Worm (Caenorhabditis elegans) whole organism, young adult: ENCODE data around the gene fipr-9.

Experiments
- C06A6.2 ChIP-seq: fragments of 200-800 bp; sonication (Bioruptor generic); conservative IDR thresholded peaks from 2 replicates; pipeline ENCODE4 v1.3.6; 2022; ENCODE audit warnings: missing genetic modification characterization, missing compliant biosample characterization
- F49E8.2 ChIP-seq: sonication (generic microtip); optimal IDR thresholded peaks from 3 replicates; lab custom pipeline; 2017; ENCODE audit warnings: missing genetic modification characterization, mild to moderate bottlenecking, missing compliant biosample characterization, antibody characterized with exemption, moderate library complexity; ENCODE audit not compliant: insufficient read depth
- ama-1 ChIP-seq, 3 experiments: fragments of 150-350 bp in 1 of 3; sonication (generic microtip) in 2 of 3; optimal IDR thresholded peaks; 2 replicates each; lab custom pipeline; 2014 to 2018; ENCODE audit warnings: missing biosample characterization in 2 of 3, missing genetic modification characterization in 2 of 3, missing genetic modification reagents in 2 of 3
- dpl-1 ChIP-seq: fragments of 150-350 bp; optimal IDR thresholded peaks from 2 replicates; lab custom pipeline; 2014; ENCODE audit warnings: missing biosample characterization, missing genetic modification reagents, missing genetic modification characterization
- pbrm-1 ChIP-seq: fragments of 200-800 bp; sonication (Bioruptor generic); IDR thresholded peaks from 2 replicates; pipeline ENCODE4 v1.3.6; 2022; ENCODE audit warnings: missing genetic modification reagents, missing genetic modification characterization, missing compliant biosample characterization
- tbx-9 ChIP-seq: sonication (generic microtip); optimal IDR thresholded peaks from 2 replicates; lab custom pipeline; 2016; ENCODE audit warnings: borderline replicate concordance, missing genetic modification characterization, inconsistent platforms, missing compliant biosample characterization
- zim-3 ChIP-seq: sonication (generic microtip); optimal IDR thresholded peaks from 2 replicates; lab custom pipeline; 2017; ENCODE audit warnings: mild to moderate bottlenecking, missing genetic modification characterization, moderate library complexity, missing compliant biosample characterization

DNA sequence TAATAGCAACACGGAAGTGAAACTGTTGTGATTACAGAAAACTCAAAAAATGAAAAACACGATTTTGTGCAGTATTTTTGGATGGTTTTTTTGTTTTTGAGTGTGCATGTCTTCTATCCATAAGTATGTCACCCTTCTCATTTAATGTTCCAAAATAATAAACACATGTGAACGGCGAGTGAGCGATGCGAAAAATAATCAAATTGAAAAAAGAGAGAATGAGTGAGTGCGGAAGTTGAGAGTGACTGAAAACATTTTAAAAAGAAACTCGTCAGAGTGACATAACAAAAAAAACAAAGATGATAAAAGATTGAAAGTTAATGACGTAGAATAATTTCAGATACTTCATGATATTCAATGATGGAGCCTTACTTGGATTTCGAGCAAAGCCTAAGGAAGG is 28.1 kb downstream of the fipr-9 start:
- TF ChIP-seq tbx-9 (tag; lab: Kevin White, UChicago) (no peak), ama-1 (optimal IDR thresholded peaks at IDR 0.05; lab: Kevin White, UChicago) (no peak), ama-1 (GFP tag; optimal IDR thresholded peaks at IDR 0.05; lab: Kevin White, UChicago) (no peak), dpl-1 (GFP tag; lab: Kevin White, UChicago) (no peak), zim-3 (tag; lab: Kevin White, UChicago) (no peak), pbrm-1 (GFP tag; lab: Robert Waterston, UW) (no peak), C06A6.2 (GFP tag; lab: Robert Waterston, UW) (no peak), F49E8.2 (tag; lab: Kevin White, UChicago) (no peak)
